Fruit fly (Drosophila melanogaster) Kc167 (cell line): Measurements from ENCODE around the gene Nct.

ENCODE experiments used
- h ChIP-seq: fragments of >200 bp; optimal IDR thresholded peaks from 3 replicates; lab custom pipeline; 2018; ENCODE audit warnings: missing external identifiers
- psq ChIP-seq: fragments of >200 bp; optimal IDR thresholded peaks from 2 replicates; lab custom pipeline; 2017; ENCODE audit warnings: missing external identifiers
- ttk ChIP-seq: sonication (Bioruptor generic); optimal IDR thresholded peaks from 2 replicates; lab custom pipeline; 2017; ENCODE audit warnings: missing external identifiers

DNA sequence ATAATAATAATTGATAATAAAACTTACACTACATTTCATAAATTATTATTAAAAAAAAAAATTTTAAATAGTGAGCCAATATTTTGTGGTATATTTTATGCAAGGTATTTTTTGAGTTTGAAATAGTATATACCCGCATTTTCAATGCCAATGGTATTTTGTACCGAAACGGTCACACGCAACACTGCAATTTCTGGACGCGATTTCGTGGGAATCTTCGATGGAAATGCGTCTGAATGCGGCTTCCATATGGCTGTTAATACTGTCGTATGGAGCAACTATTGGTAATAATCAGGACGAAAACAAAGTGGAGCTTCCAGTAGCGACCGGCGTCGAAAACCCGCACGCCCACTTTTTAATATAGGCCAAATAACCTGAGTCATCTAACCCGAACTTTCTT is at the start of gene Nct:
- TF ChIP-seq h (lab: Kevin White, UChicago) (no peak), psq (no peak), ttk (no peak)
